Worm (Caenorhabditis elegans): Measurements from ENCODE around the gene M03F8.6.

The M03F8.6 gene

DNA sequence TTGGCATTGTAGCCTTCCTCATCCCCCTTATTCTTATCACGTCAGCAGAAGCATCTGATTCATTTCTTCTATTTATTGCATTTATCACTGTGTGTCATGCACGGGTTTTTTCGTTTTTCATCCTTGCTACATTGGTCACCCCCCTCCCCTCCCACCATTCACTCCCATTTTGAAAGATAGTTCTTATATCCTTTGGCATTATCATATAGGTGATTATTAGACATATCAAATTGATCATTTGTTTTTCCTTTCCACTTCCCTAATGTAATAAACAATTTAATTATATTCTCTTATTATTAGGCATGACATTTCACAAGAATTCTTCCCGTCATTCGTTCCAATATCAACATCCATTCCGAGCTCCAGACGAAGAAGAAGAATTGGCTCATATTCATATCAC is 3.5 kb downstream of the M03F8.6 start, which contains the start of gene M03F8.1:
Gene M03F8.1 (plus strand): TSS at position 301 of the 400 bp plus-strand sequence.
- TF ChIP-seq T22C8.4 (GFP tag; IDR thresholded peaks at IDR 0.05) = no peak
- no peak for TF ChIP-seq tab-1 (GFP tag; IDR thresholded peaks at IDR 0.05)
- no peak for TF ChIP-seq ztf-23 (GFP tag; IDR thresholded peaks at IDR 0.05)
- no peak for TF ChIP-seq ref-1 (GFP tag; conservative IDR thresholded peaks at IDR 0.05)
- no peak for TF ChIP-seq med-1 (GFP tag; optimal IDR thresholded peaks at IDR 0.05; ENCODE audit: insufficient read depth)
- TF ChIP-seq klf-2 (GFP tag; conservative IDR thresholded peaks at IDR 0.05) = no peak
- no peak for TF ChIP-seq flt-1 (GFP tag; IDR thresholded peaks at IDR 0.05)
- TF ChIP-seq ztf-29 (GFP tag; IDR thresholded peaks at IDR 0.05) = no peak
- TF ChIP-seq cog-1 (tag; optimal IDR thresholded peaks at IDR 0.05) = no peak

DNA sequence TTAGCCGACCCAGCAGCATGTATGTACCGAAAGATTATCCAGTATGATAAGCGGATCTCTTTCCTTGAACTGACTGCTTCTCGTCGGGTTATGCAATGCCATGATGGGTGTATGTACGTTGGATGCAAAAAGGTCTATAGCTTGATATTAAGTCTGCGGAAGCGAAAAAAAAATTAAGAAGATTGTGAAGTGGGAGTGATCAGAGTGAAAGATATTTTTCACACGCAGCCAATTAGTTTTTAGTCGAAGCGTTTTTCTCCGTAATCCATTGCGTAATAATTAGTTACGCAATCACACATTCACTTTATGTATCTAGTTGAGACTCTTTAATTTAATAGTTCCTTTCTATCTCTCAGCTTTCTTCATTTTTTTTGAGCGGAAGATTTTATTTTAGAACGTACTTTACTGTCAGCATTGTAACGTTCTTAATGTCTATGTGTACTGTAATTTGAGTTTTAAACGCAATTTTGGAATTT is 4.9 kb downstream of the M03F8.6 start:
- TF ChIP-seq flt-1 (GFP tag; IDR thresholded peaks at IDR 0.05) = no peak
- no peak for TF ChIP-seq ztf-23 (GFP tag; IDR thresholded peaks at IDR 0.05)
- TF ChIP-seq med-1 (GFP tag; optimal IDR thresholded peaks at IDR 0.05; ENCODE audit: insufficient read depth) = no peak
- TF ChIP-seq ztf-29 (GFP tag; IDR thresholded peaks at IDR 0.05) = no peak
- TF ChIP-seq tab-1 (GFP tag; IDR thresholded peaks at IDR 0.05) = no peak
- TF ChIP-seq T22C8.4 (GFP tag; IDR thresholded peaks at IDR 0.05) = no peak
- TF ChIP-seq ref-1 (GFP tag; conservative IDR thresholded peaks at IDR 0.05) = no peak
- TF ChIP-seq cog-1 (tag; optimal IDR thresholded peaks at IDR 0.05) = no peak
- no peak for TF ChIP-seq klf-2 (GFP tag; conservative IDR thresholded peaks at IDR 0.05)

DNA sequence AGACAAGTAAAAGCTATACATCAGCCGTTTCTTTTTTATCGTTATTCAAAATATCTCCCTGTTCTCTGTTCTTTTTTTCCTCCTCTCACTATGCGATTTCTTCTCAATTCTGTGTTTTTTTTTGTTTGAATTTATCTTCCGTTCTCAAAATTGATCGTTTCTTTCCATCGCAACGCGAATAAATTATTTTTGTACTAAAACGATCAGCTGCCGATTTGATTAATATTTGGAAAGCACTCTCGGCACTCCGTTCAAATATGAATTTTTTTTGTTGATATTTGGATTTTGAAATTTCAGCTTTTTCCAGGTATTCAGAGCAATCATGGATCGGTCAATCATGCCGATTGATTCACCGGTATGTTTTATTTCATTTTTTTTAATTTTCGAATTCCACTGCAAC is 11.5 kb downstream of the M03F8.6 start, which contains the start of gene pst-1:
Gene pst-1 (plus strand): TSS at position 301 of the 400 bp plus-strand sequence.
- TF ChIP-seq ztf-29 (GFP tag; IDR thresholded peaks at IDR 0.05) (no peak), klf-2 (GFP tag; conservative IDR thresholded peaks at IDR 0.05) (no peak), tab-1 (GFP tag; IDR thresholded peaks at IDR 0.05) (no peak), ref-1 (GFP tag; conservative IDR thresholded peaks at IDR 0.05) (no peak), cog-1 (tag; optimal IDR thresholded peaks at IDR 0.05) (no peak), med-1 (GFP tag; optimal IDR thresholded peaks at IDR 0.05; ENCODE audit: insufficient read depth) (no peak), flt-1 (GFP tag; IDR thresholded peaks at IDR 0.05) (no peak), T22C8.4 (GFP tag; IDR thresholded peaks at IDR 0.05) (no peak), ztf-23 (GFP tag; IDR thresholded peaks at IDR 0.05) (no peak)

DNA sequence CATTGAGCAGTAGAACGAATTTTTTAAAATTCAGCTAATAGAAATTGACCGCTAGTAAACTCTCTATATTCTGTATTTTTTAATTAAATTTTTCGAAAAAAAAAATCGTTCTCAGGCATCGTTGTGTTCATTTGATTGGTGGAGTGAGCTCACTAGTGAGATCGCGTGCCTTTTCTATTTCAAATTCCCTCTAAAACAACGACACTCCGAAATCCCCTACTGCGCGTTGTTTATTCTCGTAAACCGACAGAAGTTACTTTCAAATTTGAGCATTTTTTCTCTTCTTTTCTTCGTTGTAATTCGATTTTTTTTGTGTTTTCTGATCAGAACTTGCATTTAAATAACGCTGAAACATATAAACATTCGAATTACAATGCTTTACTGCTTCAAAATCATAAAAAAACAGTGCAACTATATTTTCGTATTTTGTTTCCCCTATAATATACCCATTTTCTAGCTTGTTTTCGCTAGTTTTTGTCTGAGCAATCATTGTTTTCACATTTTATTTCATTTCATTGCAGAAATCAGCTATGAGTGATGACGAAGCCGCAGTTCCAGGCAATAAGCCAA is 15.1 kb downstream of the M03F8.6 start, which contains the start of gene syf-3:
Gene syf-3 (plus strand): TSS at position 520 of the 570 bp plus-strand sequence.
- no peak for TF ChIP-seq ztf-29 (GFP tag; IDR thresholded peaks at IDR 0.05)
- no peak for TF ChIP-seq T22C8.4 (GFP tag; IDR thresholded peaks at IDR 0.05)
- no peak for TF ChIP-seq ref-1 (GFP tag; conservative IDR thresholded peaks at IDR 0.05)
- no peak for TF ChIP-seq tab-1 (GFP tag; IDR thresholded peaks at IDR 0.05)
- TF ChIP-seq cog-1 (tag; optimal IDR thresholded peaks at IDR 0.05) = no peak
- no peak for TF ChIP-seq ztf-23 (GFP tag; IDR thresholded peaks at IDR 0.05)
- TF ChIP-seq klf-2 (GFP tag; conservative IDR thresholded peaks at IDR 0.05) = no peak

DNA sequence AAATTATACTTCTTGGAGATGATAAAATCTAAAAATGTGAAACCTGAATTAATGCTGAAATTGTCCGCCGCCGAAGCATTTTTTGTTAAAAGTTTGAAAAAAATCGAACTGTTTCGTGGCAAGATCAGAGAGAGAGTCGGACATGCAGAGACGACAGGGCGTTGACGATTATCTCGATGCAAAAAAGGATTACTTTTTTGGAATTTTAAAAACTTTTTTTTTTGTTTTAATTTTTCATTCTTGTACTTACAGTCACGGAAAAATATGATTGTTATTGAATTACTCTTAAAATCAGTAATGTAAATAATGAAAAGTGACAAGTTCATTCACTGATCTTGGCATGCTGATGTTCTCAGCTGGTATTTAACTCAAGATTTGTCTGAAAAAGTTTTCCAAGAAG is 18.0 kb downstream of the M03F8.6 start, which contains the start of the genes M03F8.5 and M03F8.7:
Gene M03F8.5 (minus strand): TSS at position 101 of the 400 bp plus-strand sequence.
Gene M03F8.7 (plus strand): TSS at position 249 of the 400 bp plus-strand sequence.
- no peak for TF ChIP-seq tab-1 (GFP tag; IDR thresholded peaks at IDR 0.05)
- TF ChIP-seq ztf-29 (GFP tag; IDR thresholded peaks at IDR 0.05) = no peak
- no peak for TF ChIP-seq ztf-23 (GFP tag; IDR thresholded peaks at IDR 0.05)
- TF ChIP-seq T22C8.4 (GFP tag; IDR thresholded peaks at IDR 0.05) = no peak
- TF ChIP-seq cog-1 (tag; optimal IDR thresholded peaks at IDR 0.05) = no peak
- no peak for TF ChIP-seq klf-2 (GFP tag; conservative IDR thresholded peaks at IDR 0.05)
- TF ChIP-seq ref-1 (GFP tag; conservative IDR thresholded peaks at IDR 0.05) = no peak
- no peak for TF ChIP-seq med-1 (GFP tag; optimal IDR thresholded peaks at IDR 0.05; ENCODE audit: insufficient read depth)
- no peak for TF ChIP-seq flt-1 (GFP tag; IDR thresholded peaks at IDR 0.05)

DNA sequence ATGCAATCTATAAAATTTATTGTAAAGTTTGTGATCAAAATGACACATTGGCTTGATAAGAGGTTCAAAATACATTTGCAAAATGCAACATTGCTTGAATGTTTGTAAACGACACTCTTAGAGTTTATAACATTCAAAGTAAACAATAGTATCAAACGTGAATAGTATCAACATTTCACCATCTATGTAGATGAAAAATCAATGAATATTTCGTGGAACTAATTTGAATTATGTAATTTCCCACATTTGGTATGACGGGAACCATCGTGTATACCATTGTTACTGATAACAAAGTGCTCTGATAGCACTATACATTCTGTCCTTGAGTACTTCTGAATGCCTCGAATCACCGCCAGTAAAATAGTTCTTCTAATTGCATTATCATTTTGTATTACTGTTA is 24.1 kb downstream of the M03F8.6 start, which contains the start of gene galt-1:
Gene galt-1 (plus strand): TSS at position 318 of the 400 bp plus-strand sequence.
- TF ChIP-seq ztf-29 (GFP tag; IDR thresholded peaks at IDR 0.05) (no peak), ztf-23 (GFP tag; IDR thresholded peaks at IDR 0.05) (no peak), tab-1 (GFP tag; IDR thresholded peaks at IDR 0.05) (no peak), flt-1 (GFP tag; IDR thresholded peaks at IDR 0.05) (no peak), med-1 (GFP tag; optimal IDR thresholded peaks at IDR 0.05; ENCODE audit: insufficient read depth) (no peak), klf-2 (GFP tag; conservative IDR thresholded peaks at IDR 0.05) (no peak), T22C8.4 (GFP tag; IDR thresholded peaks at IDR 0.05) (no peak), cog-1 (tag; optimal IDR thresholded peaks at IDR 0.05) (no peak), ref-1 (GFP tag; conservative IDR thresholded peaks at IDR 0.05) (no peak)

DNA sequence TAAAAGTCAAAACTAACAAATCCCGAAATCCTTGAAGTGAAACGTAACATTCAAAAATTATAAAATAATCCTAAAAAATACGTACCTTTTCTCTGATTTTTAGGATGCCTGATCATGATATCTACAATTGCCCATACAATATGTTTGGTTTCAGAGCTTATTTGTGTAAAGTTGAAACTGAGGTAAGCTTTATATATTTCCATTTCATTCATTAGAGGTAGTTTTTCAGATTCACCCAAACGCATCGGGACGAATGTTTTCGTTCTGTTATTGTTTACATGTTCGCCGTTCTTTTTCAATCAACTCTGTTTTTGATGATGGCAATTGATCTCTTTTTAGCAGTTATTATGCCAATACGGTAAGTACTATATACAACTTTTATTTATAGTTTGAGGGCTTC is 26.6 kb downstream of the M03F8.6 start:
- no peak for TF ChIP-seq ref-1 (GFP tag; conservative IDR thresholded peaks at IDR 0.05)
- no peak for TF ChIP-seq tab-1 (GFP tag; IDR thresholded peaks at IDR 0.05)

DNA sequence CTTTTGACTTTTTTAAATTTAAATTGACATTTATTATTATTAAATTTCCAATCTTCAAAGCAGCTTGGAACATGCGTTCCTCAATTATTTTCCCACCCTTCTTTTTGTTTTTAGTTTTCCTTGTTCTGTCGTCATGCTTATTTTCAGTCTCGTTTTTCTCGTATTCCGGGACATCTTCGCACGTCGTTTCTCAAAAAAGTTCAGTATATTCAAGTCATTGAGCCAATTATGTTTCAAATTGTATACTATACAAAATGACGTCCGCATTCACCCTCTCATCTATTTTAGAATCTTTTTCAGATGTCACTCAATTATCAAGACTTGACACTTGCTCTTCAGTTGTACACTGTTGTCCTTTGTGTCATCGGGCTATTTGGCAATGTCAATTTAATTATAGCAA is 27.3 kb downstream of the M03F8.6 start, which contains the start of gene srsx-17:
Gene srsx-17 (plus strand): TSS at position 301 of the 400 bp plus-strand sequence.
- TF ChIP-seq T22C8.4 (GFP tag; IDR thresholded peaks at IDR 0.05) (no peak), ref-1 (GFP tag; conservative IDR thresholded peaks at IDR 0.05) (no peak), ztf-29 (GFP tag; IDR thresholded peaks at IDR 0.05) (no peak), klf-2 (GFP tag; conservative IDR thresholded peaks at IDR 0.05) (no peak)

DNA sequence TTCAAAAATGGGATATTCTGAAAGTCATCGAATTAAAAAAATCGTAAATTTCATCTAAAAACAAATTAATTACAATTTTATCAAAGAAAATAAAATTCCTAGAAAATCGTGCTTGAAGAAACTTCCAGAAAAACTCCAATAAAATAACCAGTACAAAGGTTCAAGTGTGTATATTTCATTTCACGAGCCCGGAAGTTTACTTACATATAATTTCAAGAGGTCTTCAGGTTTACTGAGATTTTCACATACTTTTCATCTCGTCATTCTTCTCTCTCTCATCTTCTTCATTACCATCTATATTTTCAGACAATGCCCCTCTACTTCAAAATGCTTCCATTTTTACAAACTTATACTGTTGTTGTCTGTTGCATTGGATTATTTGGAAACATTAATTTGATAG is 32.4 kb downstream of the M03F8.6 start, which contains the start of gene srsx-18:
Gene srsx-18 (plus strand): TSS at position 301 of the 400 bp plus-strand sequence.
- TF ChIP-seq ztf-23 (GFP tag; IDR thresholded peaks at IDR 0.05) (no peak), T22C8.4 (GFP tag; IDR thresholded peaks at IDR 0.05) (no peak), ztf-29 (GFP tag; IDR thresholded peaks at IDR 0.05) (no peak), med-1 (GFP tag; optimal IDR thresholded peaks at IDR 0.05; ENCODE audit: insufficient read depth) (no peak), tab-1 (GFP tag; IDR thresholded peaks at IDR 0.05) (no peak), klf-2 (GFP tag; conservative IDR thresholded peaks at IDR 0.05) (no peak), ref-1 (GFP tag; conservative IDR thresholded peaks at IDR 0.05) (no peak)

DNA sequence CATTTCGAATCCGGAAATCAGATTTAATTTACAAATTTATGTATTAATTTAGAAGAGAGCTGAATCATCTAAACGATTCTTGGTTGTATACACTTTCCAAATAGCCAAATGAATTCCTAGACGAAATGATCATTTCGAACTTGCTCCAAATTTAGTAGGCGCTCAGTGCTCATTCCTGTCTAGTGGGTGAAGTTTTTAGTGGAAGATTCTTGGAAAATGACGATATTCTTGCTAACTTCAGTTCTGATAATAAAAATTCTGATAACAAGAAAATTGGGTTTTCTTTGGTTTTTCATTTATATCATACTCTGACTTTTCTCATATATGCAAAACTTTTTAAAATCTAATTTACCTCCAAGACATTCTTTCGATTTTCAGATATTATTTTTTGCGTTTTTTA is 32.9 kb downstream of the M03F8.6 start:
- TF ChIP-seq flt-1 (GFP tag; IDR thresholded peaks at IDR 0.05) (no peak), T22C8.4 (GFP tag; IDR thresholded peaks at IDR 0.05) (no peak), med-1 (GFP tag; optimal IDR thresholded peaks at IDR 0.05; ENCODE audit: insufficient read depth) (no peak), cog-1 (tag; optimal IDR thresholded peaks at IDR 0.05) (no peak), klf-2 (GFP tag; conservative IDR thresholded peaks at IDR 0.05) (no peak), ztf-23 (GFP tag; IDR thresholded peaks at IDR 0.05) (no peak), tab-1 (GFP tag; IDR thresholded peaks at IDR 0.05) (no peak), ref-1 (GFP tag; conservative IDR thresholded peaks at IDR 0.05) (no peak), ztf-29 (GFP tag; IDR thresholded peaks at IDR 0.05) (no peak)
